Worm (Caenorhabditis elegans) whole organism, midembryonic: ENCODE measurements around the gene T10G3.4.

Source experiments
- tab-1 ChIP-seq: fragments of 200-800 bp; sonication (Bioruptor generic); IDR thresholded peaks from 2 replicates; pipeline ENCODE4 v1.3.6; 2022; ENCODE audit warnings: missing genetic modification characterization, missing compliant biosample characterization
- ztf-23 ChIP-seq: fragments of 200-800 bp; sonication (Bioruptor generic); IDR thresholded peaks from 2 replicates; pipeline ENCODE4 v1.3.6; 2022; ENCODE audit warnings: missing genetic modification reagents, missing genetic modification characterization, missing compliant biosample characterization
- ztf-29 ChIP-seq: fragments of 200-800 bp; sonication (Bioruptor generic); IDR thresholded peaks from 2 replicates; pipeline ENCODE4 v1.3.6; 2022; ENCODE audit warnings: missing genetic modification reagents, missing genetic modification characterization, missing compliant biosample characterization

DNA sequence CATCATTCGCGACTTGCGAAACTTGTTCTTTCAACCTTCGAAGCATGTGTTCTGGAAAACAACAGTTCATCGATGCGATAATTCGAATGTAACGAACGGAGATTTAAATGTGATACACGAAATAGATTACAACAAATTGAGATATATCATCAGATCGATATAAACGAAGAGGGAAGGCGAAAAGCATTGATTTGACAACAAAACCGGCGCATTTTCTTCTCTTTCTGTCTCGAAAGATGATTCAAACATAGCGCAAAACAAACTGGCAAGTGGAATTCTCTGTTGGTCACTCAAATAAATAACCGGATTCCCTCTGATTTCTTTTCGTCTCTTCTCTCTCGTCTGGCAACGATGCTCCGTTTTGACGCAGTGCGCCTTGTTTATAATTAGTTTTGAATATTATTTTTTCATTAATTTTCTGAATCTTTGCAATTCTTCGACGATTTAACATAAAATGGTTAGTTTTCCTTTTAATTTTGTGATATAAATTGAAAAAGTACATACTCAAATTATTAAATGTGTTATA lies 13.1 kb upstream of the T10G3.4 start, which contains the start of the genes eea-1 and gut-2:
- TF ChIP-seq ztf-23 (GFP tag; lab: Robert Waterston, UW) (no peak), ztf-29 (GFP tag; lab: Robert Waterston, UW) (no peak), tab-1 (GFP tag; lab: Robert Waterston, UW) (no peak)
